Fruit fly (Drosophila melanogaster) whole organism, embryonic: ENCODE results near the gene CG16779.

Experiments
- Atf3 ChIP-seq: fragments of 200-800 bp; sonication (Bioruptor generic); optimal IDR thresholded peaks from 3 replicates; lab custom pipeline; 2016; ENCODE audit warnings: missing biosample characterization, missing genetic modification characterization
- CG12299 ChIP-seq: fragments of 200-800 bp; sonication (Bioruptor generic); optimal IDR thresholded peaks from 2 replicates; lab custom pipeline; 2018; ENCODE audit warnings: missing biosample characterization, mild to moderate bottlenecking, missing genetic modification characterization
- CG17829 ChIP-seq: fragments of 200-800 bp; optimal IDR thresholded peaks from 2 replicates; lab custom pipeline; 2019; ENCODE audit warnings: missing biosample characterization, mild to moderate bottlenecking, missing genetic modification characterization, moderate library complexity
- CG6175 ChIP-seq: fragments of 200-800 bp; sonication (Bioruptor generic); IDR thresholded peaks from 3 replicates; pipeline ENCODE4 v1.3.6; 2022; ENCODE audit warnings: missing biosample characterization, missing genetic modification characterization
- Sry-β ChIP-seq: fragments of 200-800 bp; sonication (Bioruptor generic); optimal IDR thresholded peaks from 2 replicates; lab custom pipeline; 2018; ENCODE audit warnings: missing biosample characterization, mild to moderate bottlenecking, missing genetic modification characterization, moderate library complexity
- dan ChIP-seq: fragments of 200-800 bp; sonication (Bioruptor generic); IDR thresholded peaks from 2 replicates; pipeline ENCODE4 v1.3.6; 2022; ENCODE audit warnings: missing biosample characterization, missing genetic modification characterization
- sob ChIP-seq: fragments of 200-800 bp; sonication (Bioruptor generic); IDR thresholded peaks from 2 replicates; pipeline ENCODE4 v1.3.6; 2022; ENCODE audit warnings: missing biosample characterization, missing genetic modification characterization

- TF ChIP-seq dan (GFP tag; lab: Robert Waterston, UW), result no peak
- no peak for TF ChIP-seq CG6175 (GFP tag; lab: Robert Waterston, UW)
- TF ChIP-seq Atf3 (GFP tag; lab: Kevin White, UChicago), result no peak
- TF ChIP-seq sob, result no peak
- no peak for TF ChIP-seq CG17829 (tag; lab: Kevin White, UChicago)
- TF ChIP-seq Sry-β, result no peak
- no peak for TF ChIP-seq CG12299 (tag; lab: Kevin White, UChicago)
Observed at dm6 chr3R:9487961-9488360, 5.5 kb downstream of the CG16779 start.
